Worm (Caenorhabditis elegans) whole organism, late embryonic: ENCODE results near the gene ZC239.21.

Experiments used
- ama-1 ChIP-seq: fragments of 150-350 bp; optimal IDR thresholded peaks from 2 replicates; lab custom pipeline; 2014
- ets-4 ChIP-seq: sonication (generic microtip); optimal IDR thresholded peaks from 2 replicates; lab custom pipeline; 2016; ENCODE audit warnings: missing genetic modification characterization, missing compliant biosample characterization
- eyg-1 ChIP-seq: sonication (generic microtip); optimal IDR thresholded peaks from 2 replicates; lab custom pipeline; 2016; ENCODE audit warnings: missing genotype, missing genetic modification characterization, missing compliant biosample characterization
- fkh-10 ChIP-seq: fragments of 150-350 bp; optimal IDR thresholded peaks from 2 replicates; lab custom pipeline; 2014; ENCODE audit warnings: missing biosample characterization, missing genetic modification reagents, missing genetic modification characterization
- hlh-8 ChIP-seq: sonication (generic microtip); optimal IDR thresholded peaks from 2 replicates; lab custom pipeline; 2016; ENCODE audit warnings: missing genotype, missing genetic modification characterization, missing compliant biosample characterization
- lim-6 ChIP-seq: sonication (generic microtip); optimal IDR thresholded peaks from 2 replicates; lab custom pipeline; 2016; ENCODE audit warnings: missing genetic modification characterization, missing compliant biosample characterization
- nhr-11 ChIP-seq: fragments of 150-350 bp; optimal IDR thresholded peaks from 2 replicates; lab custom pipeline; 2014; ENCODE audit warnings: missing biosample characterization, missing genetic modification characterization
- pha-2 ChIP-seq: sonication (generic microtip); optimal IDR thresholded peaks from 2 replicates; lab custom pipeline; 2017; ENCODE audit warnings: mild to moderate bottlenecking, missing genetic modification characterization, missing compliant biosample characterization
- pha-4 ChIP-seq: fragments of 150-350 bp; optimal IDR thresholded peaks from 2 replicates; lab custom pipeline; 2018; ENCODE audit warnings: missing biosample characterization, missing genetic modification reagents, missing genetic modification characterization
- rnt-1 ChIP-seq: sonication (generic microtip); optimal IDR thresholded peaks from 2 replicates; lab custom pipeline; 2016; ENCODE audit warnings: missing genetic modification characterization, missing compliant biosample characterization
- sdc-2 ChIP-seq: sonication (generic microtip); optimal IDR thresholded peaks from 2 replicates; lab custom pipeline; 2016; ENCODE audit warnings: missing genotype, missing genetic modification characterization, missing compliant biosample characterization
- unc-3 ChIP-seq, 2 experiments: fragments of 200-800 bp in 1 of 2; sonication (Bioruptor generic) in 1 of 2; sonication (generic microtip) in 1 of 2; conservative IDR thresholded peaks in 1 of 2; optimal IDR thresholded peaks in 1 of 2; 2 replicates each; pipeline versions ENCODE4 v1.3.6 to Lab custom; 2016 to 2022; ENCODE audit warnings: missing compliant biosample characterization in 2 of 2, missing genetic modification characterization in 2 of 2, missing genetic modification reagents in 1 of 2

DNA sequence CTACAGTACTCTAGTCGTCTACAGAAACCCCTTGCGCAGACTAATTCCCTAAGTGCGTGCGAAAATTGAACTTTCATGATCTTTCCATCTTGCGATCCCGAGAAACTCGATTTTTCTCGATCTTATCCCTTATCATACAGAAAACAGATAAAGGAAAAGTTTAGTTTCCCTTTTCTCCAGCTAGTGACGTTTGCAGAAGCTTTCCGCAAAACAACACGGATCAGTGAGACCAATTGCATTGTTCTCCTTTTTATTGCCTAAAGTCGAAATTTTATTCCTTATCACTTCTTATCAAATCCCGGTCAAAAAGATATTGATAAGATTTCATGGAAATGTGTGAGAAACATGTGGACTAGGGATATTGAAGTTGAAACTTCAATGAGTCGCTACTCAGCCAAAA lies 35.1 kb downstream of the ZC239.21 start:
- TF ChIP-seq pha-2 (tag; lab: Kevin White, UChicago) (no peak), ets-4 (no peak), sdc-2 (no peak), ama-1 (lab: Kevin White, UChicago) (no peak), hlh-8 (tag; lab: Kevin White, UChicago) (no peak), nhr-11 (tag; lab: Kevin White, UChicago) (no peak), pha-4 (tag; lab: Kevin White, UChicago) (no peak), fkh-10 (GFP tag; lab: Kevin White, UChicago) (no peak), unc-3 (GFP tag; conservative IDR thresholded peaks at IDR 0.05; lab: Robert Waterston, UW) (no peak), unc-3 (tag; optimal IDR thresholded peaks at IDR 0.05; lab: Kevin White, UChicago) (no peak), lim-6 (tag; lab: Kevin White, UChicago) (no peak), rnt-1 (tag; lab: Kevin White, UChicago) (no peak), eyg-1 (tag; lab: Kevin White, UChicago) (no peak)
